Worm (Caenorhabditis elegans) whole organism, mixed stage, embryonic: ENCODE results near the gene aak-2.
"Not testable (repeated sequence)": the region's sequence is repeated elsewhere in the genome, so short reads cannot be mapped to it uniquely, and the experiment has no call there.

Source experiments
- M03D4.4 ChIP-seq: sonication (generic microtip); optimal IDR thresholded peaks from 2 replicates; lab custom pipeline; 2017; ENCODE audit warnings: mild to moderate bottlenecking, missing genetic modification characterization, missing compliant biosample characterization
- blmp-1 ChIP-seq: fragments of 150-350 bp; optimal IDR thresholded peaks from 2 replicates; lab custom pipeline; 2014; ENCODE audit warnings: missing biosample characterization, missing genetic modification characterization
- ceh-39 ChIP-seq: fragments of 150-350 bp; optimal IDR thresholded peaks from 2 replicates; lab custom pipeline; 2014; ENCODE audit warnings: missing biosample characterization, missing genetic modification characterization
- ceh-83 ChIP-seq: fragments of 200-800 bp; sonication (Bioruptor generic); optimal IDR thresholded peaks from 2 replicates; lab custom pipeline; 2018; ENCODE audit warnings: mild to moderate bottlenecking, missing genetic modification characterization, missing compliant biosample characterization
- ces-1 ChIP-seq: fragments of 150-350 bp; optimal IDR thresholded peaks from 2 replicates; lab custom pipeline; 2014; ENCODE audit warnings: missing biosample characterization, missing genetic modification reagents, missing genetic modification characterization
- cnd-1 ChIP-seq: fragments of 200-800 bp; sonication (Bioruptor generic); optimal IDR thresholded peaks from 2 replicates; lab custom pipeline; 2018; ENCODE audit warnings: mild to moderate bottlenecking, missing genetic modification characterization, missing compliant biosample characterization
- elt-1 ChIP-seq: sonication (generic microtip); optimal IDR thresholded peaks from 2 replicates; lab custom pipeline; 2017; ENCODE audit warnings: missing genetic modification characterization, mild to moderate bottlenecking, missing compliant biosample characterization, antibody characterized with exemption, moderate library complexity, borderline replicate concordance; ENCODE audit not compliant: insufficient read depth
- elt-3 ChIP-seq: fragments of 150-350 bp; optimal IDR thresholded peaks from 2 replicates; lab custom pipeline; 2014; ENCODE audit warnings: missing biosample characterization, missing genetic modification characterization
- ham-2 ChIP-seq: fragments of 200-800 bp; sonication (Bioruptor generic); optimal IDR thresholded peaks from 2 replicates; lab custom pipeline; 2018; ENCODE audit warnings: mild to moderate bottlenecking, missing genetic modification characterization, missing compliant biosample characterization
- hlh-1 ChIP-seq: fragments of 150-350 bp; optimal IDR thresholded peaks from 2 replicates; lab custom pipeline; 2014; ENCODE audit warnings: missing biosample characterization, missing genetic modification reagents, missing genetic modification characterization
- lin-13 ChIP-seq: fragments of 150-350 bp; optimal IDR thresholded peaks from 2 replicates; lab custom pipeline; 2014; ENCODE audit warnings: missing biosample characterization, missing genetic modification characterization
- lin-32 ChIP-seq: fragments of 200-800 bp; sonication (Bioruptor generic); optimal IDR thresholded peaks from 2 replicates; lab custom pipeline; 2018; ENCODE audit warnings: mild to moderate bottlenecking, missing genetic modification characterization, missing compliant biosample characterization
- lsy-2 ChIP-seq: fragments of 150-350 bp; optimal IDR thresholded peaks from 2 replicates; lab custom pipeline; 2014; ENCODE audit warnings: missing biosample characterization, missing genetic modification characterization
- mab-5 ChIP-seq: fragments of 150-350 bp; optimal IDR thresholded peaks from 2 replicates; lab custom pipeline; 2014; ENCODE audit warnings: missing biosample characterization, missing genetic modification characterization
- mep-1 ChIP-seq: fragments of 150-350 bp; optimal IDR thresholded peaks from 2 replicates; lab custom pipeline; 2017; ENCODE audit warnings: missing biosample characterization, missing genetic modification reagents, missing genetic modification characterization, inconsistent platforms
- mls-2 ChIP-seq: sonication (generic microtip); optimal IDR thresholded peaks from 2 replicates; lab custom pipeline; 2016; ENCODE audit warnings: mild to moderate bottlenecking, missing genetic modification characterization, moderate library complexity, missing compliant biosample characterization
- nhr-12 ChIP-seq: fragments of 150-350 bp; optimal IDR thresholded peaks from 2 replicates; lab custom pipeline; 2014; ENCODE audit warnings: missing biosample characterization, missing genetic modification characterization
- nhr-2 ChIP-seq: fragments of 150-350 bp; optimal IDR thresholded peaks from 2 replicates; lab custom pipeline; 2014; ENCODE audit warnings: missing biosample characterization, missing genetic modification characterization
- nhr-237 ChIP-seq: fragments of 150-350 bp; optimal IDR thresholded peaks from 2 replicates; lab custom pipeline; 2014; ENCODE audit warnings: missing biosample characterization, missing genetic modification characterization
- nhr-28 ChIP-seq: fragments of 150-350 bp; optimal IDR thresholded peaks from 2 replicates; lab custom pipeline; 2014; ENCODE audit warnings: missing biosample characterization, missing genetic modification characterization
- pha-4 ChIP-seq: fragments of 150-350 bp; optimal IDR thresholded peaks from 2 replicates; lab custom pipeline; 2018; ENCODE audit warnings: missing biosample characterization, missing genetic modification reagents, missing genetic modification characterization
- sem-2 ChIP-seq: fragments of 200-800 bp; sonication (Bioruptor generic); optimal IDR thresholded peaks from 2 replicates; lab custom pipeline; 2018; ENCODE audit warnings: mild to moderate bottlenecking, missing genetic modification characterization, missing compliant biosample characterization
- snpc-4 ChIP-seq: fragments of 150-350 bp; optimal IDR thresholded peaks from 2 replicates; lab custom pipeline; 2014; ENCODE audit warnings: missing biosample characterization, missing genetic modification characterization
- sptf-1 ChIP-seq: sonication (generic microtip); optimal IDR thresholded peaks from 2 replicates; lab custom pipeline; 2017; ENCODE audit warnings: mild to moderate bottlenecking, missing genetic modification characterization, moderate library complexity, missing compliant biosample characterization
- tbx-8 ChIP-seq: fragments of 200-800 bp; sonication (Bioruptor generic); optimal IDR thresholded peaks from 2 replicates; lab custom pipeline; 2018; ENCODE audit warnings: mild to moderate bottlenecking, missing genetic modification characterization, moderate library complexity, missing compliant biosample characterization
- unc-120 ChIP-seq: sonication (generic microtip); optimal IDR thresholded peaks from 2 replicates; lab custom pipeline; 2017; ENCODE audit warnings: missing genetic modification characterization, missing compliant biosample characterization; ENCODE audit not compliant: poor library complexity, severe bottlenecking
- unc-39 ChIP-seq: fragments of 150-350 bp; optimal IDR thresholded peaks from 2 replicates; lab custom pipeline; 2014; ENCODE audit warnings: missing biosample characterization, missing genetic modification characterization
- unc-62 ChIP-seq: fragments of 150-350 bp; optimal IDR thresholded peaks from 2 replicates; lab custom pipeline; 2014; ENCODE audit warnings: missing biosample characterization, missing genetic modification reagents, missing genetic modification characterization
- zip-8 ChIP-seq: fragments of 150-350 bp; optimal IDR thresholded peaks from 2 replicates; lab custom pipeline; 2014; ENCODE audit warnings: missing biosample characterization, missing genetic modification characterization
- ztf-11 ChIP-seq: fragments of 150-350 bp; optimal IDR thresholded peaks from 2 replicates; lab custom pipeline; 2014; ENCODE audit warnings: missing biosample characterization, missing genetic modification characterization

aak-2 gene

DNA sequence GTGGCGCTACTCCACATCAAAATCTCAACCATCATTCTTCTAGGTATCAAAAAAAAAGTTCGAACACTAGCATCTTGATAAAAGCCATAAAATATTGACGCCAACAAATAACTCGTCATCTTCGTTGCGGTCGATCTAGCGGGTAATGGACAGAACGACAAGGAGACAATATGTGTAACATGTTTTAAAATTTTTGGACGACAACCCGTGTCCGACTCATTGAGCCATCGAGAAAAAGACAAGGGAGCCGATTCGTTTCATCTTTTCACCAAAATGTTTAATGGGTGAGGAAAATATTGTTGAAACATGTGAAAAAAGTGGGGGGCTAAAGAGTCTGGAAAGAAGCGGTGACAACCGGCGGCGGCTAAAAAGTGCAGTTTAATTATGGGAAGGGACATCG lies 25.6 kb downstream of the aak-2 start:
- TF ChIP-seq ham-2 (GFP tag; lab: Kevin White, UChicago) (no peak), zip-8 (tag; lab: Kevin White, UChicago) (no peak), lsy-2 (tag; lab: Kevin White, UChicago) (no peak), ces-1 (no peak), mab-5 (tag; lab: Kevin White, UChicago) (no peak), lin-13 (tag; lab: Kevin White, UChicago) (no peak), ceh-39 (tag; lab: Kevin White, UChicago) (no peak), blmp-1 (no peak), nhr-12 (no peak), ceh-83 (GFP tag; lab: Kevin White, UChicago) (no peak), hlh-1 (tag; lab: Kevin White, UChicago) (no peak), ztf-11 (no peak)

DNA sequence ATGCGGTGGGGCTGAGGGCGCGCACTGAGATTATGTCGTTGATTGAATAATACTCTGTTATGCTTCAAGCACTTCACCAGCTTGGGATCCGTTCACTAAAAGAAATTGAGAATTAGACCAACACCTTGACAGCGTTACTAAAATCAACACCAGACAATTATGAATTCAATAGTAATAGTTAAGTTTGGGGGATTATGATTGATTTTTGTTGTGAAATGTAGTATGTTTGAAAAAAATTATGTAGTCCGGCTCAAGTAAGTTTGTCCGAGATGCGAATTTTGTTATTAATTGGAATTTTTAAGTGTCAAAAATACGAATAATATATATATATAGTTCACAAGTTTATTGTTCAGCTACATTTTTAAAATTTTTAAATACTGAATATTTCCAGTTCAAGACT lies 29.5 kb downstream of the aak-2 start, which contains the start of gene sto-5:
sto-5 (minus strand) TSS at position 101 of the 400 bp plus-strand sequence.
- TF ChIP-seq lin-13 (tag; lab: Kevin White, UChicago) (no peak), mab-5 (tag; lab: Kevin White, UChicago) (no peak), ceh-83 (GFP tag; lab: Kevin White, UChicago) (no peak), snpc-4 (tag; lab: Kevin White, UChicago) (no peak), mls-2 (tag; lab: Kevin White, UChicago) (no peak), zip-8 (tag; lab: Kevin White, UChicago) (no peak), lin-32 (GFP tag; lab: Kevin White, UChicago) (no peak), pha-4 (tag; lab: Kevin White, UChicago) (no peak), ham-2 (GFP tag; lab: Kevin White, UChicago) (no peak), unc-39 (no peak), ces-1 (no peak), unc-120 (no peak)
- TF ChIP-seq, all 35 proteins: peak for 0

DNA sequence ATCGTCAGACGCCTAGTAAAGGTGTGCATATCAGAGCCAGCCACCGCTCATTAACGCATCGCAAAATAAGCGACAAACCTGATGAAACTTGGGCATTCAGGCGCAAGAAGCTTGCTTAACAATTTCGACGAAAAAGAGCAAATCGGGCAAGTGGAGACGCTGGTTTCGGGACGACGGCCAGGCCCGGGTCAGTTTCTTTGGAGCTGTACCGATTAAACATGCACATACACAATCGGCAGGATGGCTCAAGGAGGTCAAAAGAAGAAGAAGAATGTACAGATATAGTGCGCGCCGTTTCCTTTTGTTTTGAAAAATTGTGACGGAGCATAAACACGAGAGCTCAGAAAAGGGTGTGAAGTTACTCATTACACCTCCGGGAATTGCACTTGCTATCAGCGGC lies 30.6 kb downstream of the aak-2 start:
- TF ChIP-seq nhr-2 (tag; lab: Kevin White, UChicago) (no peak), zip-8 (tag; lab: Kevin White, UChicago) (no peak), unc-62 (no peak), ceh-83 (GFP tag; lab: Kevin White, UChicago) (no peak), lsy-2 (tag; lab: Kevin White, UChicago) (no peak), ham-2 (GFP tag; lab: Kevin White, UChicago) (no peak), ces-1 (no peak), sem-2 (GFP tag; lab: Kevin White, UChicago) (no peak), mab-5 (tag; lab: Kevin White, UChicago) (no peak), pha-4 (tag; lab: Kevin White, UChicago) (no peak)

DNA sequence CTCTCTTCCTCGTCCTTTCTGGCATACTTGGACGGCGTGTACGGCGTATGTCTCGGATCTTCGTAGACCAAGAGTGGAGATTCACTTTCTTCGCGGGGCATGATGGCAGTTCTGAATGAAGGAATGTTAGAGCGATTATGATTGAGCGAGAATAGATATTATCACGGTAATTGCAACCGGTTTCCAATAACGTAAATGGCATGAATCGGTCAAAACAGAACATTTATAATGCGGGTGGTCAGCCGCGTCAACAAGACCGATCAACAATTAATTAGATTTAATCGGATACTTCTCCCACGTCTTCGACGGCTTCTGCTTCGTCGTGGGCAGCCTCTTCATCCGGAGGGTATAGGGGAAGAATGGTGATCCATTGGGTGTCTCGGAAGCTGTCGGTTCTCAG lies 38.8 kb downstream of the aak-2 start, which contains the start of gene F41G4.13:
F41G4.13 (minus strand) TSS at position 101 of the 400 bp plus-strand sequence.
- TF ChIP-seq nhr-237 (tag; lab: Kevin White, UChicago); snpc-4 (tag; lab: Kevin White, UChicago); ces-1: not testable (repeated sequence)
- TF ChIP-seq, all 35 proteins: peak for 0; not testable (repeated sequence) for 35

DNA sequence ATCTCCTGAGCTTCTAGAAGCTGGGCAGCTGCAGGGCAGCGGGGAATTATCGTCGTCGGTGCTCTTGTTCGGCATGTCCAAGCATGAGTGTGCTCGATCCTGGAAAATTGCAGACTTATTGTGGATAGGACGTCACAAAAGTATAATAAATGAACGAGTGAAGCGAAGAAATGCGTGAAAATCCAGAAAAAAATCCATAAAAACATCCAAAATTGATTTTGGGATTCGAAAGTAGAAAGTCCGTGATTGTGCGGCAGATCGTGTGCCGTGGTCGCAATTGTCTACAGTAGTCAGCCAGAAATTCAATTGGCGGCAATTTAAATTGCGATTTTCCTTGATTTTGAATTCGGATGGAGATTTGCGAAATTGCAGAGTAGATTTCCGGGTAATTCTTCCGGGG lies 40.4 kb downstream of the aak-2 start, which contains the start of gene F41G4.7:
F41G4.7 (minus strand) TSS at position 101 of the 400 bp plus-strand sequence.
- no peak for TF ChIP-seq cnd-1
- no peak for TF ChIP-seq ceh-39 (tag; lab: Kevin White, UChicago)
- no peak for TF ChIP-seq tbx-8
- TF ChIP-seq lsy-2 (tag; lab: Kevin White, UChicago) = no peak
- TF ChIP-seq M03D4.4 (tag; lab: Kevin White, UChicago) = no peak
- TF ChIP-seq nhr-2 (tag; lab: Kevin White, UChicago) = no peak
- no peak for TF ChIP-seq unc-39
- TF ChIP-seq ces-1 = no peak
- TF ChIP-seq elt-1 (tag; lab: Kevin White, UChicago) = no peak

DNA sequence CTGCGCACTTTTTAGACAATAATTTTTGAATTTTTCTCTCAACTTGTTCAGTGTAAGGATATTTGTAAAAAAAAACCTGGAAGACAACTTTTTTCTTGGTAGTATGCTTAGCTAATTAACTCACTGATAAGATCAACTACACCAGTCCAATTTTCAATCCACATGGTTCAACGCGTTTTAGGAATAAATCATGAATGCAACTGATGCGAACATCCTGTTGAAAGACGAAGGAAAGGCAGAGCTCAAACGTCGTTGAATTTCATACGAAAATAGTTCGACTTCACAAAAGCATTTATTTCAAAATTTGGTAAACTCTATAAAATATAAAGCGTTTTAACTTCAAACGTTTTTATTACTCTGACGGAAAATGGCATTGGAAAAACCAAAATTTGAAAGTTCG lies 44.9 kb downstream of the aak-2 start, which contains the start of gene dyla-1:
dyla-1 (plus strand) TSS at position 301 of the 400 bp plus-strand sequence.
- no peak for TF ChIP-seq tbx-8
- no peak for TF ChIP-seq elt-3 (tag; lab: Kevin White, UChicago)
- TF ChIP-seq lsy-2 (tag; lab: Kevin White, UChicago) = no peak
- TF ChIP-seq nhr-28 (tag; lab: Kevin White, UChicago) = no peak
- TF ChIP-seq ham-2 (GFP tag; lab: Kevin White, UChicago) = no peak
- no peak for TF ChIP-seq ceh-83 (GFP tag; lab: Kevin White, UChicago)
- no peak for TF ChIP-seq sem-2 (GFP tag; lab: Kevin White, UChicago)
- TF ChIP-seq mep-1 = no peak
- TF ChIP-seq sptf-1 = no peak
